Fruit fly (Drosophila melanogaster): Measurements from ENCODE around the gene Smyd4-2.

Smyd4-2 gene

dm6 chr3L:12408513-12409320, 7.0 kb upstream of the Smyd4-2 start:
- TF ChIP-seq brk (GFP tag; optimal IDR thresholded peaks at IDR 0.05), result no peak
- peak; percentile 39 for TF ChIP-seq Sp1 (GFP tag; optimal IDR thresholded peaks at IDR 0.05)
- no peak for TF ChIP-seq Rel (GFP tag; optimal IDR thresholded peaks at IDR 0.05)
- peak; percentile 95 for TF ChIP-seq Rel (tag; optimal IDR thresholded peaks at IDR 0.05)
- no peak for TF ChIP-seq Mio (GFP tag; optimal IDR thresholded peaks at IDR 0.05)
- TF ChIP-seq usp (GFP tag; optimal IDR thresholded peaks at IDR 0.05), result no peak
- TF ChIP-seq woc (GFP tag; optimal IDR thresholded peaks at IDR 0.05), result peak; percentile 68
- TF ChIP-seq sv (GFP tag; optimal IDR thresholded peaks at IDR 0.05), result no peak
- TF ChIP-seq br (GFP tag; optimal IDR thresholded peaks at IDR 0.05), result peak; percentile 30
- TF ChIP-seq Hr83 (GFP tag; optimal IDR thresholded peaks at IDR 0.05; ENCODE audit: poor library complexity, severe bottlenecking), result peak; percentile 95
- no peak for TF ChIP-seq OdsH (GFP tag; optimal IDR thresholded peaks at IDR 0.05)
- no peak for TF ChIP-seq pan (optimal IDR thresholded peaks at IDR 0.05)
- peak; percentile 73 for TF ChIP-seq Dif (GFP tag; optimal IDR thresholded peaks at IDR 0.05; ENCODE audit: partially characterized antibody)
- TF ChIP-seq dsf (GFP tag; optimal IDR thresholded peaks at IDR 0.05; ENCODE audit: borderline replicate concordance), result no peak
- TF ChIP-seq CrebA (GFP tag; optimal IDR thresholded peaks at IDR 0.05; ENCODE audit: borderline replicate concordance), result no peak
- TF ChIP-seq sage (GFP tag; optimal IDR thresholded peaks at IDR 0.05), result peak; percentile 7
- no peak for TF ChIP-seq GATAd (GFP tag; optimal IDR thresholded peaks at IDR 0.05)
- peak; percentile 41 for TF ChIP-seq HLH106 (tag; optimal IDR thresholded peaks at IDR 0.05)
- TF ChIP-seq foxo (GFP tag; optimal IDR thresholded peaks at IDR 0.05), result peak in 1 of 2 experiments; percentile 57
- TF ChIP-seq tai (GFP tag; optimal IDR thresholded peaks at IDR 0.05), result no peak
- no peak for TF ChIP-seq CG9705 (GFP tag; optimal IDR thresholded peaks at IDR 0.05)
- TF ChIP-seq Myc (optimal IDR thresholded peaks at IDR 0.05), result no peak
- peak; percentile 20 for TF ChIP-seq Jra (GFP tag; optimal IDR thresholded peaks at IDR 0.05)
- peak; percentile 34 for TF ChIP-seq dmrt93B (GFP tag; optimal IDR thresholded peaks at IDR 0.05)
- peak; percentile 94 for TF ChIP-seq h (GFP tag; optimal IDR thresholded peaks at IDR 0.05)
- TF ChIP-seq Vsx2 (GFP tag; optimal IDR thresholded peaks at IDR 0.05; ENCODE audit: partially characterized antibody), result peak; percentile 86
- peak; percentile 56 for TF ChIP-seq ey (GFP tag; optimal IDR thresholded peaks at IDR 0.05)
- TF ChIP-seq fru (GFP tag; optimal IDR thresholded peaks at IDR 0.05), result peak; percentile 54
- TF ChIP-seq dl (GFP tag; optimal IDR thresholded peaks at IDR 0.05; ENCODE audit: insufficient read depth in 1 of 2, partially characterized antibody in 2 of 2), result peak in 1 of 2 experiments; percentile 57
- TF ChIP-seq lola (GFP tag; optimal IDR thresholded peaks at IDR 0.05), result no peak
- TF ChIP-seq N (GFP tag; optimal IDR thresholded peaks at IDR 0.05), result no peak
- TF ChIP-seq CG32264 (GFP tag; optimal IDR thresholded peaks at IDR 0.05), result no peak
- peak; percentile 31 for TF ChIP-seq rgr (GFP tag; optimal IDR thresholded peaks at IDR 0.05)
- no peak for TF ChIP-seq Dfd (GFP tag; optimal IDR thresholded peaks at IDR 0.05)
- no peak for TF ChIP-seq Abd-B (GFP tag; optimal IDR thresholded peaks at IDR 0.05)
- peak; percentile 98 for TF ChIP-seq Hnf4 (GFP tag; optimal IDR thresholded peaks at IDR 0.05)
- no peak for TF ChIP-seq Hr78 (GFP tag; optimal IDR thresholded peaks at IDR 0.05)
- TF ChIP-seq psq (GFP tag; optimal IDR thresholded peaks at IDR 0.05), result peak; percentile 1
- TF ChIP-seq jim (GFP tag; optimal IDR thresholded peaks at IDR 0.05), result no peak

- TF ChIP-seq GATAd (GFP tag; optimal IDR thresholded peaks at IDR 0.05) (no peak), Vsx2 (GFP tag; optimal IDR thresholded peaks at IDR 0.05; ENCODE audit: partially characterized antibody) (no peak), Rel (GFP tag; optimal IDR thresholded peaks at IDR 0.05) (no peak), Rel (tag; optimal IDR thresholded peaks at IDR 0.05) (peak; percentile 94), Myc (optimal IDR thresholded peaks at IDR 0.05) (no peak), dsf (GFP tag; optimal IDR thresholded peaks at IDR 0.05; ENCODE audit: borderline replicate concordance) (no peak), fru (GFP tag; optimal IDR thresholded peaks at IDR 0.05) (no peak), br (GFP tag; optimal IDR thresholded peaks at IDR 0.05) (no peak), ey (GFP tag; optimal IDR thresholded peaks at IDR 0.05) (no peak), brk (GFP tag; optimal IDR thresholded peaks at IDR 0.05) (no peak), Hr83 (GFP tag; optimal IDR thresholded peaks at IDR 0.05; ENCODE audit: poor library complexity, severe bottlenecking) (peak; percentile 6), sv (GFP tag; optimal IDR thresholded peaks at IDR 0.05) (no peak), psq (GFP tag; optimal IDR thresholded peaks at IDR 0.05) (no peak), dl (GFP tag; optimal IDR thresholded peaks at IDR 0.05; ENCODE audit: insufficient read depth in 1 of 2, partially characterized antibody in 2 of 2) (peak in 1 of 2 experiments; percentile 36), pan (optimal IDR thresholded peaks at IDR 0.05) (no peak)
Measured at dm6 chr3L:12407779-12408178, 6.0 kb upstream of the Smyd4-2 start.
